Worm (Caenorhabditis elegans): ENCODE measurements around the gene srg-55.

DNA sequence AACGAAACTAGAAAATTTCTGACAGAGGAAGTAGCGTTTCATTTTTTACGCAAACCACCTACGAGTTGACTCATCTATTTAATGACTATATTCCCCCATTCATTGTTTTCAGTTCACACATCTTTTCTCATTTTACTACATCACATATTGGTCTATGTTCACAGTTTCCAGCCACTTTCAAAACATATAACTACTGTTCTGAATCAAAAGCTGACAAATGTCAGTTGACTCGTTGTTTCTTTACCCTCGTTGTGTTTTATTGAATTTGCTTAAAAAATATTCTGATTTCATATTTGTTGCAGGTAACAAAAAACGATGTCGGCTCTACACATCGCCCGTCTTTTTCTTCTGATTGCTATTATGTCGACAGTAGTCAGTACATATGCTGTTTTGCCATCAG is 43.0 kb upstream of the srg-55 start, which contains the start of gene nlp-59:
- TF ChIP-seq klf-2 (GFP tag; conservative IDR thresholded peaks at IDR 0.05) (no peak), med-1 (GFP tag; optimal IDR thresholded peaks at IDR 0.05; ENCODE audit: insufficient read depth) (no peak), ref-1 (GFP tag; conservative IDR thresholded peaks at IDR 0.05) (no peak), flt-1 (GFP tag; IDR thresholded peaks at IDR 0.05) (no peak), ztf-29 (GFP tag; IDR thresholded peaks at IDR 0.05) (no peak), cog-1 (tag; optimal IDR thresholded peaks at IDR 0.05) (no peak)

Measured in whole organism, midembryonic.